Fruit fly (Drosophila melanogaster): Measurements from ENCODE around the gene CG31955.

CG31955 gene

DNA sequence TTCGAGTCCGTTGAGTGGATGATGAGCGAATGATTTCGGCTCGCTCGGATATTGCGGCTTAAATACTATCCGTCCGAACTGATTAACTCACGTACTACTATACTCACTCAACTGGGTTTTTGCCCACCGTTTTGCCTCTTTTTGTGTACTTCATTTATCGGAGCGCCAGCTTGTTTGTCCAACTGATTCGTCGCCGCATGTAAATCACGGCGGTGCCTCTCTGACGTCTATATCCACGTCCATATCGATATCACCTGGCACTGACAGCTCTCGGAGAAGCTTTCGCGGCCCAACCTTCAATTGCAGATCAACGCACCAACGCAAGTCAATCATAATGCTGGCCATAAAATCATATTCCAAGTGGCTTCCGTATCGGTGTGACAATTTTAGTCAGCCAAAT lies 15.1 kb downstream of the CG31955 start, which contains the start of gene CG3604:
CG3604 (minus strand) TSS at position 101 of the 400 bp plus-strand sequence.
- TF ChIP-seq CoRest (tag; optimal IDR thresholded peaks at IDR 0.05) (no peak), Eip74EF (GFP tag; optimal IDR thresholded peaks at IDR 0.05) (peak in 1 of 2 experiments; percentile 14)

DNA sequence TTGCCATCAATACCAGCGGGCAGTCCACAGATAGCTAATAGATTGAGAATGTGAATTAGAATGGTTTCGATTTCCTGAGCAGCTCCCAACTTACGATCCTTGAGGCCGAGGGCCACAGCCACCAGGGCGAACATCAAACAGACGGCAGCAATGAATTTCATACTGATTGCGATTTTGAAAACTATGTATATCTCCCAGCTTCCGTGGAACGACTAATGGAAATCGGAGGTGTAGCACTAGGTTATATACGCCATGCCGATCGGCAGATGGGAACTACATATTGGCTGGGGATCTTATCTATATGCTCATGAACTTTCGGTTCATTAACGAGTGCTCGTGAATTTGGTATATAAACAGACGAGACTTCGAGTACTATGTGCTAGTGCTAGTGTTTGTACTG lies 16.5 kb downstream of the CG31955 start, which contains the start of gene IM33:
IM33 (minus strand) TSS at position 221 of the 400 bp plus-strand sequence.
- TF ChIP-seq CG17328 (GFP tag; IDR thresholded peaks at IDR 0.05), result no peak
- TF ChIP-seq CG10543 (GFP tag; optimal IDR thresholded peaks at IDR 0.05), result peak; percentile 11
- TF ChIP-seq CG34376 (GFP tag; optimal IDR thresholded peaks at IDR 0.05), result peak; percentile 61
- peak; percentile 51 for TF ChIP-seq sug (tag; optimal IDR thresholded peaks at IDR 0.05)
- 0 out of 3 replicates have a peak, but pooled peaks have one; percentile 9 for TF ChIP-seq CG7357 (GFP tag; IDR thresholded peaks at IDR 0.05)

DNA sequence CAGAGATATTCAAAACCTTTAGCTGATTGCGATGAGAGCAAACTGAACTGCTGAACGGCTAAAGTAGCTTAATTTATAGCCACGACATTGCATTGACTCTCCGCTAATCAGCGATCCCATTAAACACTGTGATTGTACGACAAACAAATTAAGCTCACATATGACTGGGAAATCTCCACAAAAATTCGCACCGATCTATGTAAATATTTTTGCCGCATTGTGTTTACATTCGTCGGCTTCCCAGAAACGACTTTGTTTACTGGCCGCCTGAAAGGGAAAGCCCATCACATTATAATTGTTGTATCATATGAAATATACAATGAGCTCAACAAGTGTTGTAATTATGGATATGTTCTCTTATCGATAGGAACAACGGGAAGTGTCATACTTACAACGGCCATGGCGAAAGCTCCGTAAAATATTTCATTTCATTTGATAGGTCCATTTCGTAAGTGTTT lies 17.5 kb downstream of the CG31955 start, which contains the start of gene CG16713:
CG16713 (minus strand) TSS at position 51 of the 458 bp plus-strand sequence.
- TF ChIP-seq sug (tag; optimal IDR thresholded peaks at IDR 0.05) (peak; percentile 25), her (GFP tag; optimal IDR thresholded peaks at IDR 0.05) (no peak), CG15696 (tag; optimal IDR thresholded peaks at IDR 0.05) (no peak), CG34376 (GFP tag; optimal IDR thresholded peaks at IDR 0.05) (peak; percentile 31)

DNA sequence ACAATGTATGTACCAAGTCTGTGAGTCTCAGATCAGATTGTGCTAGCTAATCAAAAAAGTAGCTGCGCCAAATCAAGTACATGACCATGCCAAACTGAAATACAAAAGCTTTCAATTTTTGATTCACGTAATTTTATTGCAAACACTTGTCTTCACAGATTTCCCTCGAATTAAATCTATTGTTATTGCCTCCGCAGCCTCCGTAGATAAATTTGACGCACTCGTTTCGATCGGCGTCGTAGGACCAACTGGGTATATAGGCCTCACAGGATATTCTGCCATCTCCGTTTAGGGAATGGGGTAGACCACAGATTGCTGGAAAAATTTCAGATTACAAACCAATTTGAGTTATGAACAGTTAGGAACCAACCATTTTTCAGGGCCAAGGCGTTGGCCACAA lies 18.0 kb downstream of the CG31955 start, which contains the start of gene CG43165:
CG43165 (minus strand) TSS at position 101 of the 400 bp plus-strand sequence.
- TF ChIP-seq bigmax (GFP tag; optimal IDR thresholded peaks at IDR 0.05), result no peak
- no peak for TF ChIP-seq CG11504 (tag; optimal IDR thresholded peaks at IDR 0.05)
- TF ChIP-seq Abd-B (GFP tag; optimal IDR thresholded peaks at IDR 0.05), result no peak
- TF ChIP-seq Pdp1 (GFP tag; optimal IDR thresholded peaks at IDR 0.05), result peak in 1 of 2 experiments; percentile 12
- TF ChIP-seq bcd (GFP tag; optimal IDR thresholded peaks at IDR 0.05), result no peak
- peak; percentile 22; the same call in 1 of the 2 replicates for TF ChIP-seq CG8765 (GFP tag; IDR thresholded peaks at IDR 0.05)

DNA sequence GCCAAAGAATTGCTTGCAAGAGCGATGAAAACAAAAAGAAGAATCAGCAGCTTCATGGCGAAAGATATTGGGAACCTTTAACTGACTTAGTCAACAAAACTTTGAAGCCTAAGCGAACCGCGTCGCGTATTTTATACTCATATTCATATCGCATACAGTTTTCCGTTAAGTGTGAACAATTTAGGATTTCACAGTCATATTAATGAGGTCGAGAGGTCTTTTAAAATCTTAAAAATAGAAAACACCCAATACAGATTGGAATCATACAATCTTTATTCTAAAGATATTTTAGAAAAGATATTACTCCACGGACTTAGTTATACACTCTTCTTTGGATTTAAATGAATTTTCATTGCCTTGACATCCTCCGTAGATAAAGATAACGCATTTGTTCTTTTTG lies 19.1 kb downstream of the CG31955 start, which contains the start of gene Acp24A4:
Acp24A4 (minus strand) TSS at position 101 of the 400 bp plus-strand sequence.
- no peak for TF ChIP-seq Lim3 (GFP tag; IDR thresholded peaks at IDR 0.05)
- no peak for TF ChIP-seq CG12219 (GFP tag; optimal IDR thresholded peaks at IDR 0.05)
- TF ChIP-seq pan (optimal IDR thresholded peaks at IDR 0.05), result no peak
- no peak for TF ChIP-seq pan (GFP tag; optimal IDR thresholded peaks at IDR 0.05 in 1 of 2, IDR thresholded peaks at IDR 0.05 in 1 of 2)
- no peak for TF ChIP-seq dan (GFP tag; IDR thresholded peaks at IDR 0.05)
- no peak for TF ChIP-seq HLH54F (GFP tag; optimal IDR thresholded peaks at IDR 0.05)
- no peak for TF ChIP-seq CG7556 (GFP tag; optimal IDR thresholded peaks at IDR 0.05)
- no peak for TF ChIP-seq CG2712 (tag; optimal IDR thresholded peaks at IDR 0.05)
- TF ChIP-seq CG11695 (GFP tag; IDR thresholded peaks at IDR 0.05), result no peak
- no peak for TF ChIP-seq CG15696 (tag; optimal IDR thresholded peaks at IDR 0.05)
- TF ChIP-seq CG4404 (GFP tag; IDR thresholded peaks at IDR 0.05), result no peak
- no peak for TF ChIP-seq CG13894 (tag; optimal IDR thresholded peaks at IDR 0.05)

DNA sequence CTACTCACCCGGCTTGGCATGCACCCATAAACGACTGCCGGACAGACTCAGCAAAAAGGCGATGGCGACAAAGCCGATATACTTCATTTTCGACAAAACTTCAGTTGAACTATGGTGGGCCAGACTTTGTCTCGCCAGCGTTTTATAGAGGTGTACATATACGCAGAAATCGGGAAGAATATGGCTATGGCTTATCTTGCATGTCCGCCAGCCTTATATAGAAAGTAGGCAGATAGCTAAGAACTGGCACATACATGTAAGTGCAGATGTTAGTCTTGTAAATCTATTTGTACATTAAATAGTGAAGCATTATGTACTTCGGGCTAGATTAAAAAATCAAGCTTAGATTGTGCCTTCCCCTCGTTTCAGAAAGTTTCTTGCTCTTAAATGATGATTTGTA lies 19.8 kb downstream of the CG31955 start, which contains the start of gene CG3513:
CG3513 (minus strand) TSS at position 101 of the 400 bp plus-strand sequence.
- no peak for TF ChIP-seq gfzf (GFP tag; optimal IDR thresholded peaks at IDR 0.05)
- TF ChIP-seq Awh (GFP tag; IDR thresholded peaks at IDR 0.05), result no peak

DNA sequence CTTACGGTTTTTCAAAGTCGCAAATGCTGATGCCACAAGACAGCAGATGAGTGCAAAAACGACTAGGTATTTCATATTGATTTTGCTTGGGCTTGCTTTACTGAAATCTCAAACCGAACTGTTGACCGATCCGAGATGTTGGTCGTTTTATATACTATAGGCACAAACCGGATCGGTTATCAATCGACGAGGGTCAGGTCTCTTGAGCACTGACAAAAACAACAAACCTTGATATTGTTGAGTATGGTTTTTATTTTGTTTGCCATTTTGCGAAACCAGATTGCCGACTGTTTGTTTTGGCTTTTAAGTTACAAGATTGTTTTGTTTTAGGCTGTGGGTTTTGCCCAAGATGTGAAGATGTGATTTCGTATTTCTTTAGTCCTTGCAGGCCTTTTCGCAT lies 20.4 kb downstream of the CG31955 start, which contains the start of gene CG16704:
CG16704 (minus strand) TSS at position 122 of the 400 bp plus-strand sequence.
- TF ChIP-seq CG17361 (GFP tag; IDR thresholded peaks at IDR 0.05), result no peak
- no peak for TF ChIP-seq otp (GFP tag; IDR thresholded peaks at IDR 0.05)
- no peak for TF ChIP-seq CG9817 (tag; optimal IDR thresholded peaks at IDR 0.05)
- no peak for TF ChIP-seq Dp (GFP tag; optimal IDR thresholded peaks at IDR 0.05)
- no peak for TF ChIP-seq nmo (GFP tag; optimal IDR thresholded peaks at IDR 0.05)
- TF ChIP-seq CG10543 (GFP tag; optimal IDR thresholded peaks at IDR 0.05), result no peak
- TF ChIP-seq Atf6 (GFP tag; IDR thresholded peaks at IDR 0.05), result no peak
- no peak for TF ChIP-seq scrt (GFP tag; optimal IDR thresholded peaks at IDR 0.05)
- TF ChIP-seq CG7987 (GFP tag; optimal IDR thresholded peaks at IDR 0.05), result no peak
- TF ChIP-seq zf30C (GFP tag; optimal IDR thresholded peaks at IDR 0.05), result no peak

All from whole organism, embryonic.